Worm (Caenorhabditis elegans) whole organism, L2 larva: ENCODE results near the gene C36A4.11.

Experiments used
- ZK546.5 ChIP-seq: sonication (generic microtip); optimal IDR thresholded peaks from 2 replicates; lab custom pipeline; 2017; ENCODE audit warnings: missing biosample characterization, missing genetic modification characterization
- ceh-82 ChIP-seq: fragments of 150-350 bp; optimal IDR thresholded peaks from 2 replicates; lab custom pipeline; 2014; ENCODE audit warnings: missing biosample characterization, missing genetic modification characterization
- egl-27 ChIP-seq: sonication (generic microtip); optimal IDR thresholded peaks from 3 replicates; lab custom pipeline; 2017; ENCODE audit warnings: missing biosample characterization, missing genetic modification reagents, missing genetic modification characterization
- gmeb-1 ChIP-seq: fragments of 150-350 bp; optimal IDR thresholded peaks from 2 replicates; lab custom pipeline; 2014; ENCODE audit warnings: missing biosample characterization, missing genetic modification characterization
- lsy-2 ChIP-seq, 2 experiments: fragments of 150-350 bp in 1 of 2; sonication (generic microtip) in 1 of 2; optimal IDR thresholded peaks; 2 replicates each; lab custom pipeline; 2014 to 2017; ENCODE audit warnings: missing biosample characterization in 2 of 2, missing genetic modification characterization in 2 of 2
- mdl-1 ChIP-seq, 2 experiments: fragments of 150-350 bp in 1 of 2; sonication (generic microtip) in 1 of 2; optimal IDR thresholded peaks; 2 replicates each; lab custom pipeline; 2017; ENCODE audit warnings: missing biosample characterization in 2 of 2, missing genetic modification characterization in 2 of 2
- skn-1 ChIP-seq: sonication (generic microtip); optimal IDR thresholded peaks from 2 replicates; lab custom pipeline; 2017; ENCODE audit warnings: missing biosample characterization, missing genetic modification characterization
- snpc-4 ChIP-seq: fragments of 150-350 bp; optimal IDR thresholded peaks from 2 replicates; lab custom pipeline; 2014; ENCODE audit warnings: missing biosample characterization, missing genetic modification characterization

- no peak for TF ChIP-seq mdl-1 (tag; optimal IDR thresholded peaks at IDR 0.05; lab: Kevin White, UChicago)
- TF ChIP-seq ZK546.5 (tag; lab: Kevin White, UChicago) = no peak
- TF ChIP-seq lsy-2 (tag; optimal IDR thresholded peaks at IDR 0.05; lab: Kevin White, UChicago) = no peak
- no peak for TF ChIP-seq ceh-82 (tag; lab: Kevin White, UChicago)
- no peak for TF ChIP-seq gmeb-1 (tag; lab: Kevin White, UChicago)
- no peak for TF ChIP-seq egl-27 (tag; lab: Kevin White, UChicago)
- TF ChIP-seq snpc-4 (tag; lab: Kevin White, UChicago) = no peak
- no peak for TF ChIP-seq skn-1
These were observed 44.4 kb upstream of the C36A4.11 start for ce11 chrIII:3795933-3796332.
